Worm (Caenorhabditis elegans): ENCODE measurements around the gene slt-1.

DNA sequence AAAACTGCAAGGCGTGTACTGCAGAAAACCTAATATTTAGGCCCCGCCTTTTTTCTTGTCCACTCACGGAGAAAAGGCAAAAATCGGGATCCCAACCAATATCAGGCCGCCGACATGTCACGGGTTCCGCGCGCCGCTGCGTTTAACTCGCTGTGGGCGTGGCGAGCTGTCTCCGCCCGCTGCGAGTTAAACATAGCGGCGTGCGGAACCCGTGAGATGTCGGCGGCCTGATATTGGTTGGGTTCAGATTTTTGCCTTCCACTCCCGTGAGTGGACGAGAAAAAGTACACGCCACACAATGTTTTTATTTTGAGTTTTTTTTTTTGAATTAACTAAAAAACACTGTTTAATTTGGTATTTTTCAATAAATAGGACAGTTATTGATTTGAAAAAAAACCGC is 41.3 kb downstream of the slt-1 start:
- no peak for TF ChIP-seq crh-2 (tag; optimal IDR thresholded peaks at IDR 0.05)
- no peak for TF ChIP-seq nhr-10 (tag; optimal IDR thresholded peaks at IDR 0.05)
- TF ChIP-seq mdl-1 (tag; optimal IDR thresholded peaks at IDR 0.05): no peak
- no peak for TF ChIP-seq elt-3 (tag; optimal IDR thresholded peaks at IDR 0.05)
- TF ChIP-seq sem-4 (tag; optimal IDR thresholded peaks at IDR 0.05): no peak
- no peak for TF ChIP-seq lsy-2 (tag; optimal IDR thresholded peaks at IDR 0.05)
- no peak for TF ChIP-seq zag-1 (tag; optimal IDR thresholded peaks at IDR 0.05)
- TF ChIP-seq nhr-11 (tag; optimal IDR thresholded peaks at IDR 0.05): no peak

Data from whole organism, L2 larva.